Fruit fly (Drosophila melanogaster): ENCODE measurements around the gene Ubc6.

DNA sequence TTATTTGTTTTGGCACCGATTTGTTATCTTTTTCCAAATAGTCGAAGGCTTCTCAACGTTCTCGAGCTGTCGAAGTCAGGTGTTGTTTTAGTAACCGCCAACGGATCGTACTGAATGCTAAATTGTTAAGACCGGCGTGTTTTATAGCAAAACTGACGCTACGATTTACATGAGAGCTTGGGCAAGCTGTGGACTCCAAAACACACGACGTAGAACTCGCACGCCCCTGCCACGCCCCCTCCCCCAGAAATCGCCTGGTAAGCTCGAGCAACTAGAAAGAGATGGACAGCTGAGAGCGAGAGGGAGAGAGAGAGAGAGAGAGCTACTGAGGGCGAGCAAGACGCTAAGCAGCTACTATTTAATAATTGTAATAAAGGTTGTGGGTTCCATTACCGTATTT lies 2.7 kb upstream of the Ubc6 start, which contains the start of gene Jhbp3:
- TF ChIP-seq CG34406 (GFP tag; optimal IDR thresholded peaks at IDR 0.05): no peak
- TF ChIP-seq CG3032 (tag; optimal IDR thresholded peaks at IDR 0.05): no peak
- no peak for TF ChIP-seq CG6808 (GFP tag; optimal IDR thresholded peaks at IDR 0.05)
- no peak for TF ChIP-seq Smox (GFP tag; optimal IDR thresholded peaks at IDR 0.05)
